Fruit fly (Drosophila melanogaster): Measurements from ENCODE around the gene CG7342.

DNA sequence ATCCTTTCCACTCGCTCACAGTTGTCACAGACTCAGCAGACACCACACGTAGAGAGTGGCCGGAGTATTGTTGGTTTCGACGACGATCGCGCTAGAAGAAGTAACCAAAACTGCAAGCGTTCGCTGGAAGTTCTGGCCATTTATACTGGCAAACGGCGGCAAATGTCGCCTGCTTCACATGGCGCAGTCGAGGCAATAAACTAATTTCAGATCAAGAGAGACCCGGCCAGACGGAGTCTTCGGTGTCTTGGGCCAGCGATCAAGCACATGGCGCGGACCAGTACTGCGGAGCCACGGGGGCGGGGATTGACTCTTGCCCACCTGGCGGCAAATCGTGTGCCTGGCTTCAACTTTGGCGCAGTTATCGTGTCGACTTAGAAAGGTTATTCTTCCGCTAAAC is 4.3 kb upstream of the CG7342 start, which contains the start of gene Cpr92A:
- no peak for TF ChIP-seq Vsx2 (GFP tag; optimal IDR thresholded peaks at IDR 0.05; ENCODE audit: partially characterized antibody)
- TF ChIP-seq tai (GFP tag; optimal IDR thresholded peaks at IDR 0.05), result no peak
- TF ChIP-seq Sp1 (GFP tag; optimal IDR thresholded peaks at IDR 0.05), result no peak

All from whole organism, wandering third instar larva.